Fruit fly (Drosophila melanogaster): ENCODE measurements around the gene Glut3.

DNA sequence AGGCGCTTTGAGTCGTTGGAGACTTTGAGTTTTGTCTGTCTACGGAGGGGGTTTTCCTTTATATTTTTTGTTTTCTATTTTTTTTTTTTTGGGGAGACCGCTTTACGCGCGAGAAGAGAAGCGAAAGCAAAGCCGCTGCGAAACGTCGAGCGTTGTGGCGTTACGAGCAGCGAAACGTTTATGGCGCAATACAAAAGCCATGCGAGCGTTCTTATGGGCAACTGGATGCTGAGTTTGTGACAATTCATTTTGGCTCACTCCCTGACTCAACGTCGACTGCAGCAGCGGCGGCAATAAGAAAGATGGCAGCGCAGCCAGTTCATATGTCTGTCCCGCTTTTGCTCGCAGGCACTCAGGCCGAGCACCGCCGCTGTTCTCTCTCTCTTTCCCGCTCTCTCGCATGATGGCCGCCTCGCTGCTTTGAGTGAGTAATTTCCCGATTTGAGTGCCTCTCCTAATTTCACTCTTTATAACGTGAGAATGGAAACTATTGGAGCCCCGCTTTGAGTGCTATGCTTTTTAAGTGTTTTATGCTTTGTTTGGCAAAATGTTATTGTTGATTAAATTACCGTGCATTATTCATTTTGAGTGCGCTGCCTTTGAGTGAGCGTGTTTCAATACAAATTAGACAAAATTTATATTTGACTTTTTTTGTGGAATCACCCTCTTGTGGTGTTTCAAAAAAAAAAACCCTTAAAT lies 41.9 kb downstream of the Glut3 start, which contains the start of gene abd-A:
- TF ChIP-seq br (GFP tag; optimal IDR thresholded peaks at IDR 0.05) (no peak), h (GFP tag; optimal IDR thresholded peaks at IDR 0.05) (no peak), Dif (GFP tag; optimal IDR thresholded peaks at IDR 0.05; ENCODE audit: partially characterized antibody) (peak; percentile 34), Rel (GFP tag; optimal IDR thresholded peaks at IDR 0.05) (no peak), Rel (tag; optimal IDR thresholded peaks at IDR 0.05) (peak; percentile 80), OdsH (GFP tag; optimal IDR thresholded peaks at IDR 0.05) (no peak), rgr (GFP tag; optimal IDR thresholded peaks at IDR 0.05) (no peak)
